Worm (Caenorhabditis elegans): ENCODE measurements around the gene cest-30.

- TF ChIP-seq nhr-237 (tag; optimal IDR thresholded peaks at IDR 0.05) = no peak
- no peak for TF ChIP-seq egl-27 (tag; optimal IDR thresholded peaks at IDR 0.05)
- TF ChIP-seq nhr-11 (tag; optimal IDR thresholded peaks at IDR 0.05) = no peak
- no peak for TF ChIP-seq skn-1 (tag; optimal IDR thresholded peaks at IDR 0.05)
- no peak for TF ChIP-seq daf-16 (GFP tag; optimal IDR thresholded peaks at IDR 0.05)
- TF ChIP-seq daf-16 (tag; optimal IDR thresholded peaks at IDR 0.05) = no peak
- no peak for TF ChIP-seq R02D3.7 (tag; optimal IDR thresholded peaks at IDR 0.05)
- TF ChIP-seq aly-2 (tag; optimal IDR thresholded peaks at IDR 0.05) = no peak
- no peak for TF ChIP-seq F26F4.8 (GFP tag; conservative IDR thresholded peaks at IDR 0.05)
- no peak for TF ChIP-seq F49E8.2 (tag; optimal IDR thresholded peaks at IDR 0.05; ENCODE audit: borderline replicate concordance)
These were observed 29.1 kb downstream of the cest-30 start, which contains the start of gene cest-32 for ce11 chrV:5233777-5234176.

Data from whole organism, L4 larva.